Fruit fly (Drosophila melanogaster) whole organism, embryonic: ENCODE measurements around the gene Sclp.

Experiments used
- B-H1 ChIP-seq: fragments of 200-800 bp; sonication (Bioruptor generic); IDR thresholded peaks from 3 replicates; pipeline ENCODE4 v1.3.6; 2022; ENCODE audit warnings: missing biosample characterization, missing genetic modification characterization
- Blimp-1 ChIP-seq: fragments of 200-800 bp; sonication (Bioruptor generic); optimal IDR thresholded peaks from 3 replicates; lab custom pipeline; 2018; ENCODE audit warnings: missing biosample characterization, missing genetic modification characterization, mild to moderate bottlenecking, moderate library complexity, missing genetic modification reagents
- CG10654 ChIP-seq: fragments of 200-800 bp; sonication (Bioruptor generic); optimal IDR thresholded peaks from 2 replicates; lab custom pipeline; 2016; ENCODE audit warnings: missing biosample characterization, missing genetic modification characterization
- CG11398 ChIP-seq: fragments of 200-800 bp; sonication (Bioruptor generic); optimal IDR thresholded peaks from 2 replicates; lab custom pipeline; 2016; ENCODE audit warnings: missing biosample characterization, missing genetic modification characterization
- CG12744 ChIP-seq: fragments of 200-800 bp; sonication (Bioruptor generic); optimal IDR thresholded peaks from 2 replicates; lab custom pipeline; 2016; ENCODE audit warnings: missing biosample characterization, missing genetic modification characterization
- CG1529 ChIP-seq: fragments of 200-800 bp; sonication (Bioruptor generic); optimal IDR thresholded peaks from 3 replicates; lab custom pipeline; 2018; ENCODE audit warnings: missing biosample characterization, missing genetic modification characterization
- CG15514 ChIP-seq: fragments of 200-800 bp; sonication (Bioruptor generic); optimal IDR thresholded peaks from 3 replicates; lab custom pipeline; 2017; ENCODE audit warnings: missing biosample characterization, missing genetic modification characterization, mild to moderate bottlenecking, moderate library complexity, missing genetic modification reagents
- CG17328 ChIP-seq: fragments of 200-800 bp; sonication (Bioruptor generic); IDR thresholded peaks from 2 replicates; pipeline ENCODE4 v1.3.6; 2022; ENCODE audit warnings: missing biosample characterization, missing genetic modification characterization
- CG17361 ChIP-seq: fragments of 200-800 bp; sonication (Bioruptor generic); IDR thresholded peaks from 3 replicates; pipeline ENCODE4 v1.3.6; 2022; ENCODE audit warnings: missing biosample characterization, missing genetic modification characterization
- CG30403 ChIP-seq: fragments of 200-800 bp; sonication (Bioruptor generic); optimal IDR thresholded peaks from 3 replicates; lab custom pipeline; 2016; ENCODE audit warnings: missing biosample characterization, missing genetic modification characterization
- CG34422 ChIP-seq: fragments of 200-800 bp; sonication (Bioruptor generic); IDR thresholded peaks from 3 replicates; pipeline ENCODE4 v1.3.6; 2022; ENCODE audit warnings: missing biosample characterization, missing genetic modification characterization
- CG3995 ChIP-seq: fragments of 200-800 bp; sonication (Bioruptor generic); optimal IDR thresholded peaks from 3 replicates; lab custom pipeline; 2016; ENCODE audit warnings: missing biosample characterization, missing genetic modification characterization
- CG4360 ChIP-seq: fragments of 200-800 bp; sonication (Bioruptor generic); IDR thresholded peaks from 2 replicates; pipeline ENCODE4 v1.3.6; 2022; ENCODE audit warnings: missing biosample characterization, missing genetic modification characterization
- CG4424 ChIP-seq: fragments of 200-800 bp; sonication (Bioruptor generic); optimal IDR thresholded peaks from 3 replicates; lab custom pipeline; 2016; ENCODE audit warnings: missing biosample characterization, missing genetic modification characterization
- CG4820 ChIP-seq: fragments of 200-800 bp; sonication (Bioruptor generic); optimal IDR thresholded peaks from 3 replicates; lab custom pipeline; 2016; ENCODE audit warnings: missing biosample characterization, missing genetic modification characterization
- CG5245 ChIP-seq: fragments of 200-800 bp; sonication (Bioruptor generic); optimal IDR thresholded peaks from 3 replicates; lab custom pipeline; 2016; ENCODE audit warnings: missing biosample characterization, missing genetic modification characterization
- CG7556 ChIP-seq: fragments of 200-800 bp; sonication (Bioruptor generic); optimal IDR thresholded peaks from 2 replicates; lab custom pipeline; 2017; ENCODE audit warnings: missing biosample characterization, mild to moderate bottlenecking, missing genetic modification characterization
- CG8388 ChIP-seq: fragments of 200-800 bp; sonication (Bioruptor generic); optimal IDR thresholded peaks from 2 replicates; lab custom pipeline; 2019; ENCODE audit warnings: missing biosample characterization, mild to moderate bottlenecking, missing genetic modification characterization, moderate library complexity
- CG9817 ChIP-seq: fragments of 200-800 bp; sonication (Bioruptor generic); optimal IDR thresholded peaks from 2 replicates; lab custom pipeline; 2018; ENCODE audit warnings: missing biosample characterization, mild to moderate bottlenecking, missing genetic modification characterization, moderate library complexity
- CG9932 ChIP-seq: fragments of 200-800 bp; sonication (Bioruptor generic); IDR thresholded peaks from 2 replicates; pipeline ENCODE4 v1.3.6; 2022; ENCODE audit warnings: missing biosample characterization, missing genetic modification characterization
- Camta ChIP-seq: fragments of 200-800 bp; sonication (Bioruptor generic); optimal IDR thresholded peaks from 2 replicates; lab custom pipeline; 2016; ENCODE audit warnings: missing biosample characterization, missing genetic modification characterization
- Dbx ChIP-seq: fragments of 200-800 bp; sonication (Bioruptor generic); IDR thresholded peaks from 3 replicates; pipeline ENCODE4 v1.3.6; 2022; ENCODE audit warnings: missing biosample characterization, missing genetic modification characterization
- Ets65A ChIP-seq: fragments of 200-800 bp; sonication (Bioruptor generic); peaks from one replicate; lab custom pipeline; 2016; ENCODE audit warnings: missing biosample characterization, missing genetic modification characterization
- HLH4C ChIP-seq: fragments of 200-800 bp; sonication (Bioruptor generic); IDR thresholded peaks from 3 replicates; pipeline ENCODE4 v1.3.6; 2022; ENCODE audit warnings: missing biosample characterization, missing genetic modification characterization; ENCODE audit not compliant: partially characterized antibody
- Hmx ChIP-seq: fragments of 200-800 bp; sonication (Bioruptor generic); optimal IDR thresholded peaks from 2 replicates; lab custom pipeline; 2016; ENCODE audit warnings: missing biosample characterization, missing genetic modification characterization
- NC2α ChIP-seq: fragments of 200-800 bp; sonication (Bioruptor generic); optimal IDR thresholded peaks from 2 replicates; lab custom pipeline; 2016; ENCODE audit warnings: missing biosample characterization, missing genetic modification characterization
- Ravus ChIP-seq: fragments of 200-800 bp; sonication (Bioruptor generic); IDR thresholded peaks from 2 replicates; pipeline ENCODE4 v1.3.6; 2022; ENCODE audit warnings: missing biosample characterization, missing genetic modification characterization
- Sox100B ChIP-seq: fragments of 200-800 bp; sonication (Bioruptor generic); optimal IDR thresholded peaks from 3 replicates; lab custom pipeline; 2018; ENCODE audit warnings: missing biosample characterization, mild to moderate bottlenecking, missing genetic modification characterization
- Ssrp ChIP-seq: fragments of 200-800 bp; sonication (Bioruptor generic); optimal IDR thresholded peaks from 2 replicates; lab custom pipeline; 2018; ENCODE audit warnings: missing biosample characterization, mild to moderate bottlenecking, missing genetic modification characterization, moderate library complexity
- ash1 ChIP-seq: fragments of 200-800 bp; sonication (Bioruptor generic); optimal IDR thresholded peaks from 2 replicates; lab custom pipeline; 2018; ENCODE audit warnings: missing biosample characterization, mild to moderate bottlenecking, missing genetic modification characterization
- crol ChIP-seq: fragments of 200-800 bp; sonication (Bioruptor generic); IDR thresholded peaks from 2 replicates; pipeline ENCODE4 v1.3.6; 2022; ENCODE audit warnings: missing biosample characterization, missing genetic modification characterization
- dati ChIP-seq: fragments of 200-800 bp; sonication (Bioruptor generic); IDR thresholded peaks from 2 replicates; pipeline ENCODE4 v1.3.6; 2022; ENCODE audit warnings: missing biosample characterization, missing genetic modification characterization
- eyg ChIP-seq: fragments of 200-800 bp; sonication (Bioruptor generic); optimal IDR thresholded peaks from 3 replicates; lab custom pipeline; 2016; ENCODE audit warnings: missing biosample characterization, missing genetic modification characterization
- fd102C ChIP-seq: fragments of 200-800 bp; sonication (Bioruptor generic); optimal IDR thresholded peaks from 2 replicates; lab custom pipeline; 2018; ENCODE audit warnings: missing biosample characterization, mild to moderate bottlenecking, missing genetic modification characterization, moderate library complexity
- hkb ChIP-seq, 2 experiments: fragments of 200-800 bp in 1 of 2; fragments of >200 bp in 1 of 2; sonication (Bioruptor generic) in 1 of 2; IDR thresholded peaks in 1 of 2; optimal IDR thresholded peaks in 1 of 2; 2 replicates each; pipeline versions ENCODE4 v1.3.6 to Lab custom; 2017 to 2022; ENCODE audit warnings: missing biosample characterization in 1 of 2, missing genetic modification characterization in 1 of 2
- hth ChIP-seq: fragments of >200 bp; optimal IDR thresholded peaks from 2 replicates; lab custom pipeline; 2017; ENCODE audit warnings: inconsistent platforms
- jing ChIP-seq: fragments of 200-800 bp; sonication (Bioruptor generic); optimal IDR thresholded peaks from 2 replicates; lab custom pipeline; 2018; ENCODE audit warnings: missing biosample characterization, mild to moderate bottlenecking, missing genetic modification characterization
- ken ChIP-seq: fragments of 200-800 bp; sonication (Bioruptor generic); IDR thresholded peaks from 3 replicates; pipeline ENCODE4 v1.3.6; 2022; ENCODE audit warnings: missing biosample characterization, missing genetic modification characterization
- kni ChIP-seq: fragments of 200-800 bp; sonication (Bioruptor generic); optimal IDR thresholded peaks from 3 replicates; lab custom pipeline; 2017; ENCODE audit warnings: mild to moderate bottlenecking, missing biosample characterization, missing genetic modification reagents, missing genetic modification characterization
- lov ChIP-seq, 2 experiments: fragments of 200-800 bp in 1 of 2; fragments of >200 bp in 1 of 2; sonication (Bioruptor generic) in 1 of 2; IDR thresholded peaks in 1 of 2; optimal IDR thresholded peaks in 1 of 2; 2 replicates in 1 of 2; 3 replicates in 1 of 2; pipeline versions ENCODE4 v1.3.6 to Lab custom; 2017 to 2022; ENCODE audit warnings: missing biosample characterization in 1 of 2, missing genetic modification characterization in 1 of 2
- pros ChIP-seq: fragments of 200-800 bp; sonication (Bioruptor generic); optimal IDR thresholded peaks from 3 replicates; lab custom pipeline; 2019; ENCODE audit warnings: missing biosample characterization, mild to moderate bottlenecking, missing genetic modification characterization, moderate library complexity
- slp2 ChIP-seq: fragments of 200-800 bp; sonication (Bioruptor generic); optimal IDR thresholded peaks from 2 replicates; lab custom pipeline; 2016; ENCODE audit warnings: missing biosample characterization, missing genetic modification characterization
- sr ChIP-seq: fragments of 200-800 bp; sonication (Bioruptor generic); IDR thresholded peaks from 3 replicates; pipeline ENCODE4 v1.3.6; 2022; ENCODE audit warnings: missing biosample characterization, missing genetic modification characterization
- toy ChIP-seq: fragments of 200-800 bp; sonication (Bioruptor generic); IDR thresholded peaks from 2 replicates; pipeline ENCODE4 v1.3.6; 2022; ENCODE audit warnings: missing biosample characterization, missing genetic modification characterization
- wek ChIP-seq: fragments of 200-800 bp; sonication (Bioruptor generic); optimal IDR thresholded peaks from 3 replicates; lab custom pipeline; 2018; ENCODE audit warnings: missing biosample characterization, mild to moderate bottlenecking, missing genetic modification characterization, moderate library complexity
- wor ChIP-seq: fragments of 200-800 bp; sonication (Bioruptor generic); IDR thresholded peaks from 2 replicates; pipeline ENCODE4 v1.3.6; 2022; ENCODE audit warnings: missing biosample characterization, missing genetic modification characterization
- zen2 ChIP-seq: fragments of 200-800 bp; sonication (Bioruptor generic); IDR thresholded peaks from 3 replicates; pipeline ENCODE4 v1.3.6; 2022; ENCODE audit warnings: missing biosample characterization, missing genetic modification characterization; ENCODE audit not compliant: partially characterized antibody

Sclp gene

DNA sequence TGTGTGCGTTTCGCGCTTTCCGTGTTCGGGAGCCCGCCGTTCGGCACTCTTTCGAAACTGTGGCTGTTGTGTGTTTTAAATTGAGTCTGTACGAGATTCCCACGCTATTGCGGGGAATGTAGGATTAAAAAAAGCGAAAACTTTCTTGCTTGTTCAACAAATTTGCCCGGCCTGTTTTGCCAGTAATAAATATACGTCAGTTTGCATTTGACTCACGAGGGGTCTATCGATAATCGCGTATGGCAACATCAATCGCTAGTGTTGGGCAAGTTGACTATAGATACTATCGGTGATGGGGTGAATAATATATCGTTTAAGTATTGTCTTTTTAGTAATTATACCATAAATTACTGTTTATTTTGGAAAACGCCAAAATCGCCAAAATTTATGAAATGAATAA is 19.3 kb downstream of the Sclp start, which contains the start of gene Upf1 (continued):
- TF ChIP-seq dati (GFP tag; lab: Robert Waterston, UW) (no peak), Dbx (no peak), pros (GFP tag; lab: Kevin White, UChicago) (no peak), Sox100B (GFP tag; lab: Kevin White, UChicago) (no peak), lov (optimal IDR thresholded peaks at IDR 0.05; lab: Kevin White, UChicago) (no peak), lov (GFP tag; IDR thresholded peaks at IDR 0.05; lab: Robert Waterston, UW) (no peak), CG17328 (no peak), CG8388 (GFP tag; lab: Kevin White, UChicago) (no peak), ken (GFP tag; lab: Robert Waterston, UW) (no peak), CG9817 (tag; lab: Kevin White, UChicago) (no peak), CG34422 (GFP tag; lab: Robert Waterston, UW) (peak; percentile 26; the same call in 2 of the 3 replicates), B-H1 (GFP tag; lab: Robert Waterston, UW) (no peak), CG17361 (no peak), CG10654 (GFP tag; lab: Kevin White, UChicago) (no peak), toy (no peak), CG9932 (GFP tag; lab: Robert Waterston, UW) (peak; percentile 73), crol (GFP tag; lab: Robert Waterston, UW) (no peak), CG4820 (GFP tag; lab: Kevin White, UChicago) (no peak), HLH4C (GFP tag; lab: Robert Waterston, UW) (peak; percentile 87), ash1 (GFP tag; lab: Kevin White, UChicago) (no peak), Ravus (GFP tag; lab: Robert Waterston, UW) (no peak), eyg (GFP tag; lab: Kevin White, UChicago) (no peak), zen2 (GFP tag; lab: Robert Waterston, UW) (peak; percentile 72), CG1529 (no peak), Ssrp (tag; lab: Kevin White, UChicago) (no peak), Hmx (GFP tag; lab: Kevin White, UChicago) (no peak), fd102C (no peak), CG5245 (GFP tag; lab: Kevin White, UChicago) (no peak), jing (GFP tag; lab: Kevin White, UChicago) (no peak), kni (GFP tag; lab: Kevin White, UChicago) (no peak), CG15514 (GFP tag; lab: Kevin White, UChicago) (peak; percentile 25), CG11398 (no peak), CG4424 (peak; percentile 4), wor (no peak), CG7556 (GFP tag; lab: Kevin White, UChicago) (no peak), hkb (optimal IDR thresholded peaks at IDR 0.05; lab: Kevin White, UChicago) (no peak), hkb (GFP tag; IDR thresholded peaks at IDR 0.05; lab: Robert Waterston, UW) (no peak), hth (no peak), CG30403 (no peak)

DNA sequence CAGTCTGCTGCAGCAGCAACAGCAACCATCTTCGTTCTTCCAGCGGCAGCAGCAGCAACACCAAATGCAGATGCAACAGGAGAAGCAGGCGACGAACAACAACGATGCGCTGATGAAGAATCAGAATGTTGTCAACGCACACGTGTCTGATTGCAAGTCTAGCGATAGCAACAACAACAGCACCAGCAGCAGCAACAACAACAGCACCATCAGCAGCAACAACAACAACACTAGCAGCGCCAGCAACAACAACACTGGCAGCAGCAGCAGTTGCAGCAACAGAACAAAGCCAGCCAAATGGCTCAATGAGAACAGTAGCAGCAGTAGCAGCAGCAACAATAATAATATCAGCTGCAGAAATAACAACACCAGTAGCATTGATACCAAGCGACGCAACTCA is 29.3 kb downstream of the Sclp start:
- TF ChIP-seq Ets65A (GFP tag; lab: Kevin White, UChicago) (peak; percentile 24), Camta (no peak), CG4360 (GFP tag; lab: Robert Waterston, UW) (peak; percentile 92)

dm6 chrX:11894198-11894597 is 30.3 kb downstream of the Sclp start:
- TF ChIP-seq CG3995 (GFP tag; lab: Kevin White, UChicago) (no peak), Sox100B (GFP tag; lab: Kevin White, UChicago) (no peak), NC2α (no peak), sr (GFP tag; lab: Robert Waterston, UW) (no peak), wek (no peak), Blimp-1 (GFP tag; lab: Kevin White, UChicago) (peak; percentile 64), slp2 (GFP tag; lab: Kevin White, UChicago) (no peak), CG12744 (no peak)
